Comparison of ENCODE assay signal across 4 fruit fly cellular contexts in genomic region chr2L:20086295-20087096, dm6.
TF ChIP-seq lines count a peak whose summit lies in the region.

No protein-coding gene starts in this region.

TF ChIP-seq in whole organism, adult, 20 proteins besides CTCF, POLR2A, EP300 and RAD21 (continued from another document):
- peak; percentile 65 for TF ChIP-seq Clk (GFP tag; optimal IDR thresholded peaks at IDR 0.05; lab: Kevin White, UChicago)
- TF ChIP-seq CG7045 (GFP tag; optimal IDR thresholded peaks at IDR 0.05; lab: Kevin White, UChicago): peak; percentile 67

TF ChIP-seq in whole organism, embryonic, 481 proteins besides CTCF, POLR2A, EP300 and RAD21 (continued from another document and continues in another):
- TF ChIP-seq CG9817 (tag; optimal IDR thresholded peaks at IDR 0.05; lab: Kevin White, UChicago): peak; percentile 57
- peak; percentile 64 for TF ChIP-seq maf-S (GFP tag; optimal IDR thresholded peaks at IDR 0.05; lab: Kevin White, UChicago)
- TF ChIP-seq chn (GFP tag; optimal IDR thresholded peaks at IDR 0.05; lab: Kevin White, UChicago): peak; percentile 71
- peak; percentile 64 for TF ChIP-seq cg (GFP tag; optimal IDR thresholded peaks at IDR 0.05; lab: Kevin White, UChicago)
- peak; percentile 86 for TF ChIP-seq HHEX (GFP tag; optimal IDR thresholded peaks at IDR 0.05; lab: Kevin White, UChicago)
- no peak for TF ChIP-seq CG14860 (GFP tag; IDR thresholded peaks at IDR 0.05; lab: Robert Waterston, UW; ENCODE audit: partially characterized antibody)
- peak; percentile 84 for TF ChIP-seq gsb-n (tag; optimal IDR thresholded peaks at IDR 0.05; lab: Kevin White, UChicago)
- TF ChIP-seq pros (GFP tag; optimal IDR thresholded peaks at IDR 0.05; lab: Kevin White, UChicago): peak; percentile 79
- TF ChIP-seq CG12071 (GFP tag; optimal IDR thresholded peaks at IDR 0.05; lab: Kevin White, UChicago): peak; percentile 83
- peak; percentile 84 for TF ChIP-seq Meics (GFP tag; optimal IDR thresholded peaks at IDR 0.05; lab: Kevin White, UChicago)
- peak; percentile 60 for TF ChIP-seq YL-1 (GFP tag; optimal IDR thresholded peaks at IDR 0.05; lab: Kevin White, UChicago)
- TF ChIP-seq ash1 (GFP tag; optimal IDR thresholded peaks at IDR 0.05; lab: Kevin White, UChicago): no peak
- no peak for TF ChIP-seq CG7928 (GFP tag; optimal IDR thresholded peaks at IDR 0.05; lab: Kevin White, UChicago)
- TF ChIP-seq Opbp (GFP tag; IDR thresholded peaks at IDR 0.05; lab: Robert Waterston, UW; ENCODE audit: partially characterized antibody): no peak
- no peak for TF ChIP-seq CG3065 (GFP tag; optimal IDR thresholded peaks at IDR 0.05; lab: Kevin White, UChicago)
- peak; percentile 33 for TF ChIP-seq ac (GFP tag; optimal IDR thresholded peaks at IDR 0.05; lab: Kevin White, UChicago)
- TF ChIP-seq tx (GFP tag; optimal IDR thresholded peaks at IDR 0.05; lab: Kevin White, UChicago): peak; percentile 74
- peak; percentile 32 for TF ChIP-seq NK7.1 (GFP tag; optimal IDR thresholded peaks at IDR 0.05; lab: Kevin White, UChicago)
- peak; percentile 68 for TF ChIP-seq gsb (GFP tag; IDR thresholded peaks at IDR 0.05; lab: Robert Waterston, UW)
- TF ChIP-seq CG4282 (GFP tag; optimal IDR thresholded peaks at IDR 0.05; lab: Kevin White, UChicago): peak; percentile 65
- TF ChIP-seq lilli (GFP tag; optimal IDR thresholded peaks at IDR 0.05; lab: Kevin White, UChicago): peak; percentile 80
- TF ChIP-seq CG4360 (GFP tag; IDR thresholded peaks at IDR 0.05; lab: Robert Waterston, UW): peak; percentile 67
- peak; percentile 92 for TF ChIP-seq so (GFP tag; IDR thresholded peaks at IDR 0.05; lab: Robert Waterston, UW)
- TF ChIP-seq CG18619 (GFP tag; optimal IDR thresholded peaks at IDR 0.05; lab: Kevin White, UChicago): peak; percentile 84
- peak; percentile 32 for TF ChIP-seq emc (GFP tag; optimal IDR thresholded peaks at IDR 0.05; lab: Kevin White, UChicago)
- peak; percentile 84 for TF ChIP-seq CG13424 (tag; optimal IDR thresholded peaks at IDR 0.05; lab: Kevin White, UChicago)
- TF ChIP-seq Deaf1 (tag; optimal IDR thresholded peaks at IDR 0.05; lab: Kevin White, UChicago): peak; percentile 89
- peak; percentile 95 for TF ChIP-seq grn (GFP tag; optimal IDR thresholded peaks at IDR 0.05; lab: Kevin White, UChicago)
- peak; percentile 78 for TF ChIP-seq CG1024 (GFP tag; IDR thresholded peaks at IDR 0.05; lab: Robert Waterston, UW)
- peak; percentile 88 for TF ChIP-seq Sox102F (GFP tag; optimal IDR thresholded peaks at IDR 0.05; lab: Kevin White, UChicago)
- peak; percentile 77 for TF ChIP-seq CG3281 (GFP tag; optimal IDR thresholded peaks at IDR 0.05; lab: Kevin White, UChicago)
- TF ChIP-seq Myb (GFP tag; optimal IDR thresholded peaks at IDR 0.05; lab: Kevin White, UChicago): peak; percentile 53
- peak; percentile 73 for TF ChIP-seq Rfx (GFP tag; IDR thresholded peaks at IDR 0.05; lab: Robert Waterston, UW)
- peak; percentile 72 for TF ChIP-seq exex (tag; optimal IDR thresholded peaks at IDR 0.05; lab: Kevin White, UChicago)
- no peak for TF ChIP-seq Dll (GFP tag; IDR thresholded peaks at IDR 0.05; lab: Robert Waterston, UW; ENCODE audit: partially characterized antibody)
- peak; percentile 87 for TF ChIP-seq CG2875 (GFP tag; optimal IDR thresholded peaks at IDR 0.05; lab: Kevin White, UChicago)
- peak; percentile 36 for TF ChIP-seq Usf (GFP tag; optimal IDR thresholded peaks at IDR 0.05; lab: Kevin White, UChicago)
- peak; percentile 61 for TF ChIP-seq toy (GFP tag; IDR thresholded peaks at IDR 0.05; lab: Robert Waterston, UW)
- peak; percentile 41 for TF ChIP-seq CG4328 (GFP tag; optimal IDR thresholded peaks at IDR 0.05; lab: Kevin White, UChicago)
- TF ChIP-seq CG34376 (GFP tag; optimal IDR thresholded peaks at IDR 0.05; lab: Kevin White, UChicago): peak; percentile 69
- peak; percentile 73 for TF ChIP-seq CG34422 (GFP tag; IDR thresholded peaks at IDR 0.05; lab: Robert Waterston, UW)
- TF ChIP-seq ro (GFP tag; IDR thresholded peaks at IDR 0.05; lab: Robert Waterston, UW): no peak; the same call in 1 of the 2 replicates
- peak; percentile 58 for TF ChIP-seq Hmx (GFP tag; optimal IDR thresholded peaks at IDR 0.05; lab: Kevin White, UChicago)

TF ChIP-seq in whole organism, prepupa, 60 proteins besides CTCF, POLR2A, EP300 and RAD21 (continued from another document):
- peak; percentile 98 for TF ChIP-seq eg (GFP tag; IDR thresholded peaks at IDR 0.05; lab: Robert Waterston, UW)
- peak; percentile 97 for TF ChIP-seq CG15336 (GFP tag; IDR thresholded peaks at IDR 0.05; lab: Robert Waterston, UW)
- TF ChIP-seq Smox (GFP tag; optimal IDR thresholded peaks at IDR 0.05; lab: Kevin White, UChicago): peak; percentile 92
- peak; percentile 95 for TF ChIP-seq CG8119 (GFP tag; IDR thresholded peaks at IDR 0.05; lab: Robert Waterston, UW)
- peak; percentile 85 for TF ChIP-seq Sox15 (GFP tag; optimal IDR thresholded peaks at IDR 0.05; lab: Kevin White, UChicago)
- peak; percentile 94 for TF ChIP-seq CG11762 (GFP tag; optimal IDR thresholded peaks at IDR 0.05; lab: Kevin White, UChicago; ENCODE audit: insufficient read depth)
- TF ChIP-seq Ets96B (tag; optimal IDR thresholded peaks at IDR 0.05; lab: Kevin White, UChicago): peak; percentile 81
- peak; percentile 96 for TF ChIP-seq CG11294 (GFP tag; IDR thresholded peaks at IDR 0.05; lab: Robert Waterston, UW)
- TF ChIP-seq cyc (GFP tag; optimal IDR thresholded peaks at IDR 0.05; lab: Kevin White, UChicago): peak; percentile 88
- TF ChIP-seq CG32006 (GFP tag; optimal IDR thresholded peaks at IDR 0.05; lab: Kevin White, UChicago): peak; percentile 90
- TF ChIP-seq CG11902 (GFP tag; optimal IDR thresholded peaks at IDR 0.05; lab: Kevin White, UChicago): peak; percentile 84
- peak; percentile 92 for TF ChIP-seq Met (GFP tag; optimal IDR thresholded peaks at IDR 0.05; lab: Kevin White, UChicago)
- peak; percentile 68 for TF ChIP-seq Blimp-1 (GFP tag; optimal IDR thresholded peaks at IDR 0.05; lab: Kevin White, UChicago)
- peak; percentile 88 for TF ChIP-seq achi (GFP tag; optimal IDR thresholded peaks at IDR 0.05; lab: Kevin White, UChicago)
- TF ChIP-seq CG7368 (GFP tag; optimal IDR thresholded peaks at IDR 0.05; lab: Kevin White, UChicago): peak; percentile 92
- TF ChIP-seq CG4318 (GFP tag; optimal IDR thresholded peaks at IDR 0.05; lab: Kevin White, UChicago): peak; percentile 77
- TF ChIP-seq net (GFP tag; optimal IDR thresholded peaks at IDR 0.05; lab: Kevin White, UChicago): peak; percentile 93
- TF ChIP-seq CG6792 (GFP tag; optimal IDR thresholded peaks at IDR 0.05; lab: Kevin White, UChicago): peak; percentile 93
- TF ChIP-seq CG6163 (GFP tag; IDR thresholded peaks at IDR 0.05; lab: Robert Waterston, UW): peak; percentile 96
- TF ChIP-seq CG8319 (GFP tag; optimal IDR thresholded peaks at IDR 0.05; lab: Kevin White, UChicago): peak; percentile 90
- peak; percentile 53 for TF ChIP-seq CG9139 (GFP tag; optimal IDR thresholded peaks at IDR 0.05; lab: Kevin White, UChicago)
- TF ChIP-seq Sox102F (GFP tag; optimal IDR thresholded peaks at IDR 0.05; lab: Kevin White, UChicago): peak; percentile 93
- peak; percentile 91 for TF ChIP-seq topi (GFP tag; optimal IDR thresholded peaks at IDR 0.05; lab: Kevin White, UChicago)
- peak; percentile 63 to 83 for TF ChIP-seq salr (GFP tag; optimal IDR thresholded peaks at IDR 0.05; lab: Kevin White, UChicago)
- TF ChIP-seq CG31627 (GFP tag; optimal IDR thresholded peaks at IDR 0.05; lab: Kevin White, UChicago): peak; percentile 91
- peak; percentile 94 for TF ChIP-seq Eip93F (GFP tag; optimal IDR thresholded peaks at IDR 0.05; lab: Kevin White, UChicago)
- TF ChIP-seq dsx (GFP tag; optimal IDR thresholded peaks at IDR 0.05; lab: Kevin White, UChicago; ENCODE audit: poor library complexity, severe bottlenecking): peak; percentile 55
- peak; percentile 92 for TF ChIP-seq CG10631 (GFP tag; optimal IDR thresholded peaks at IDR 0.05; lab: Kevin White, UChicago)
- peak; percentile 84 for TF ChIP-seq Ets21C (GFP tag; optimal IDR thresholded peaks at IDR 0.05; lab: Kevin White, UChicago)
- peak; percentile 95 for TF ChIP-seq pdm3 (GFP tag; optimal IDR thresholded peaks at IDR 0.05; lab: Kevin White, UChicago)
- peak; percentile 64 for TF ChIP-seq fd85E (GFP tag; optimal IDR thresholded peaks at IDR 0.05; lab: Kevin White, UChicago)
- TF ChIP-seq Eip75B (GFP tag; optimal IDR thresholded peaks at IDR 0.05; lab: Kevin White, UChicago): peak; percentile 98
- peak; percentile 91 for TF ChIP-seq CG6276 (GFP tag; optimal IDR thresholded peaks at IDR 0.05; lab: Kevin White, UChicago)
- peak; percentile 72 for TF ChIP-seq fd59A (GFP tag; optimal IDR thresholded peaks at IDR 0.05; lab: Kevin White, UChicago)
- peak; percentile 92 for TF ChIP-seq acj6 (GFP tag; optimal IDR thresholded peaks at IDR 0.05; lab: Kevin White, UChicago)
- peak; percentile 95 for TF ChIP-seq OdsH (GFP tag; optimal IDR thresholded peaks at IDR 0.05; lab: Kevin White, UChicago)
- peak; percentile 90 for TF ChIP-seq CG16779 (tag; optimal IDR thresholded peaks at IDR 0.05; lab: Kevin White, UChicago)
- TF ChIP-seq Gug (GFP tag; IDR thresholded peaks at IDR 0.05; lab: Robert Waterston, UW): peak; percentile 96
- TF ChIP-seq Hr4 (GFP tag; optimal IDR thresholded peaks at IDR 0.05; lab: Kevin White, UChicago): peak; percentile 94
- TF ChIP-seq svp (GFP tag; lab: Kevin White, UChicago): peak; percentile 98

TF ChIP-seq in whole organism, wandering third instar larva, 38 proteins besides CTCF, POLR2A, EP300 and RAD21 (continued from another document):
- no peak for TF ChIP-seq GATAd (GFP tag; optimal IDR thresholded peaks at IDR 0.05; lab: Kevin White, UChicago)
- TF ChIP-seq dl (GFP tag; optimal IDR thresholded peaks at IDR 0.05; lab: Kevin White, UChicago; ENCODE audit: insufficient read depth in 1 of 2, partially characterized antibody in 2 of 2): no peak
- TF ChIP-seq psq (GFP tag; optimal IDR thresholded peaks at IDR 0.05; lab: Kevin White, UChicago): peak; percentile 88
- TF ChIP-seq rgr (GFP tag; optimal IDR thresholded peaks at IDR 0.05; lab: Kevin White, UChicago): peak; percentile 93
- TF ChIP-seq dmrt93B (GFP tag; optimal IDR thresholded peaks at IDR 0.05; lab: Kevin White, UChicago): peak; percentile 81
- no peak for TF ChIP-seq jim (GFP tag; optimal IDR thresholded peaks at IDR 0.05; lab: Kevin White, UChicago)
- no peak for TF ChIP-seq CrebA (GFP tag; optimal IDR thresholded peaks at IDR 0.05; lab: Kevin White, UChicago; ENCODE audit: borderline replicate concordance)
- TF ChIP-seq Dfd (GFP tag; optimal IDR thresholded peaks at IDR 0.05; lab: Kevin White, UChicago): peak; percentile 32
- peak; percentile 33 for TF ChIP-seq sage (GFP tag; optimal IDR thresholded peaks at IDR 0.05; lab: Kevin White, UChicago)
- peak; percentile 69 for TF ChIP-seq Mio (GFP tag; optimal IDR thresholded peaks at IDR 0.05; lab: Kevin White, UChicago)
- no peak for TF ChIP-seq CG9705 (GFP tag; optimal IDR thresholded peaks at IDR 0.05; lab: Kevin White, UChicago)
- TF ChIP-seq Hnf4 (GFP tag; optimal IDR thresholded peaks at IDR 0.05; lab: Kevin White, UChicago): peak; percentile 92
- peak; percentile 49 for TF ChIP-seq Dif (GFP tag; optimal IDR thresholded peaks at IDR 0.05; lab: Kevin White, UChicago; ENCODE audit: partially characterized antibody)
- no peak for TF ChIP-seq N (GFP tag; optimal IDR thresholded peaks at IDR 0.05; lab: Kevin White, UChicago)
- TF ChIP-seq foxo (GFP tag; optimal IDR thresholded peaks at IDR 0.05; lab: Kevin White, UChicago): peak; percentile 68 to 95
- no peak for TF ChIP-seq Vsx2 (GFP tag; optimal IDR thresholded peaks at IDR 0.05; lab: Kevin White, UChicago; ENCODE audit: partially characterized antibody)
